Fruit fly (Drosophila melanogaster) whole organism, embryonic: Measurements from ENCODE around the gene Elp3.
A peak's percentile ranks its signal among the peaks of the same experiment; 100 is the strongest.

ENCODE experiments used
- ATbp ChIP-seq: fragments of 200-800 bp; sonication (Bioruptor generic); optimal IDR thresholded peaks from 2 replicates; lab custom pipeline; 2017; ENCODE audit warnings: missing biosample characterization, mild to moderate bottlenecking, missing genetic modification characterization, missing genetic modification reagents
- BEAF-32 ChIP-seq: fragments of 200-800 bp; sonication (Bioruptor generic); optimal IDR thresholded peaks from 3 replicates; lab custom pipeline; 2017; ENCODE audit warnings: missing biosample characterization, missing genetic modification characterization, mild to moderate bottlenecking, moderate library complexity, missing genetic modification reagents
- CG10431 ChIP-seq: fragments of 200-800 bp; sonication (Bioruptor generic); optimal IDR thresholded peaks from 3 replicates; lab custom pipeline; 2018; ENCODE audit warnings: missing biosample characterization, mild to moderate bottlenecking, missing genetic modification characterization
- CG10979 ChIP-seq: fragments of 200-800 bp; sonication (Bioruptor generic); optimal IDR thresholded peaks from 2 replicates; lab custom pipeline; 2018; ENCODE audit warnings: missing biosample characterization, mild to moderate bottlenecking, missing genetic modification characterization, moderate library complexity
- CG11723 ChIP-seq: fragments of 200-800 bp; sonication (Bioruptor generic); optimal IDR thresholded peaks from 2 replicates; lab custom pipeline; 2017; ENCODE audit warnings: missing biosample characterization, mild to moderate bottlenecking, missing genetic modification characterization
- CG12236 ChIP-seq: fragments of 200-800 bp; sonication (Bioruptor generic); optimal IDR thresholded peaks from 2 replicates; lab custom pipeline; 2016; ENCODE audit warnings: missing biosample characterization, missing genetic modification characterization
- CG12659 ChIP-seq: fragments of 200-800 bp; sonication (Bioruptor generic); optimal IDR thresholded peaks from 3 replicates; lab custom pipeline; 2017; ENCODE audit warnings: mild to moderate bottlenecking, missing biosample characterization, missing genetic modification reagents, missing genetic modification characterization
- CG14441 ChIP-seq: fragments of 200-800 bp; sonication (Bioruptor generic); IDR thresholded peaks from 2 replicates; pipeline ENCODE4 v1.3.6; 2022; ENCODE audit warnings: missing biosample characterization, missing genetic modification characterization
- CG1602 ChIP-seq: fragments of 200-800 bp; sonication (Bioruptor generic); optimal IDR thresholded peaks from 3 replicates; lab custom pipeline; 2016; ENCODE audit warnings: missing biosample characterization, missing genetic modification characterization
- CG2129 ChIP-seq: fragments of 200-800 bp; sonication (Bioruptor generic); IDR thresholded peaks from 2 replicates; pipeline ENCODE4 v1.3.6; 2022; ENCODE audit warnings: missing biosample characterization, missing genetic modification characterization; ENCODE audit not compliant: partially characterized antibody
- CG2712 ChIP-seq: fragments of 200-800 bp; optimal IDR thresholded peaks from 3 replicates; lab custom pipeline; 2019; ENCODE audit warnings: missing biosample characterization, mild to moderate bottlenecking, missing genetic modification characterization, moderate library complexity
- CG2875 ChIP-seq: fragments of 200-800 bp; sonication (Bioruptor generic); optimal IDR thresholded peaks from 2 replicates; lab custom pipeline; 2017; ENCODE audit warnings: missing biosample characterization, mild to moderate bottlenecking, missing genetic modification characterization, missing genetic modification reagents
- CG4854 ChIP-seq: fragments of 200-800 bp; sonication (Bioruptor generic); optimal IDR thresholded peaks from 2 replicates; lab custom pipeline; 2016; ENCODE audit warnings: missing biosample characterization, missing genetic modification characterization, inconsistent platforms
- CG6175 ChIP-seq: fragments of 200-800 bp; sonication (Bioruptor generic); IDR thresholded peaks from 3 replicates; pipeline ENCODE4 v1.3.6; 2022; ENCODE audit warnings: missing biosample characterization, missing genetic modification characterization
- CG7556 ChIP-seq: fragments of 200-800 bp; sonication (Bioruptor generic); optimal IDR thresholded peaks from 2 replicates; lab custom pipeline; 2017; ENCODE audit warnings: missing biosample characterization, mild to moderate bottlenecking, missing genetic modification characterization
- CG7786 ChIP-seq: fragments of 200-800 bp; sonication (Bioruptor generic); optimal IDR thresholded peaks from 2 replicates; lab custom pipeline; 2016; ENCODE audit warnings: missing biosample characterization, missing genetic modification characterization
- CG9609 ChIP-seq: fragments of 200-800 bp; sonication (Bioruptor generic); optimal IDR thresholded peaks from 3 replicates; lab custom pipeline; 2016; ENCODE audit warnings: missing biosample characterization, missing genetic modification characterization
- Camta ChIP-seq: fragments of 200-800 bp; sonication (Bioruptor generic); optimal IDR thresholded peaks from 2 replicates; lab custom pipeline; 2016; ENCODE audit warnings: missing biosample characterization, missing genetic modification characterization
- CkIIα-i1 ChIP-seq: fragments of 200-800 bp; sonication (Bioruptor generic); IDR thresholded peaks from 2 replicates; pipeline ENCODE4 v1.3.6; 2022; ENCODE audit warnings: missing biosample characterization, missing genetic modification characterization
- Drgx ChIP-seq: fragments of 200-800 bp; sonication (Bioruptor generic); IDR thresholded peaks from 2 replicates; pipeline ENCODE4 v1.3.6; 2022; ENCODE audit warnings: missing biosample characterization, missing genetic modification characterization
- H15 ChIP-seq: fragments of 200-800 bp; sonication (Bioruptor generic); IDR thresholded peaks from 3 replicates; pipeline ENCODE4 v1.3.6; 2022; ENCODE audit warnings: missing biosample characterization, missing genetic modification characterization
- Hmr ChIP-seq: fragments of 200-800 bp; sonication (Bioruptor generic); optimal IDR thresholded peaks from 3 replicates; lab custom pipeline; 2017; ENCODE audit warnings: mild to moderate bottlenecking, missing biosample characterization, missing genetic modification reagents, missing genetic modification characterization
- Hmx ChIP-seq: fragments of 200-800 bp; sonication (Bioruptor generic); optimal IDR thresholded peaks from 2 replicates; lab custom pipeline; 2016; ENCODE audit warnings: missing biosample characterization, missing genetic modification characterization
- Hr3 ChIP-seq: fragments of 200-800 bp; sonication (Bioruptor generic); optimal IDR thresholded peaks from 3 replicates; lab custom pipeline; 2016; ENCODE audit warnings: missing biosample characterization, missing genetic modification characterization
- Lhr ChIP-seq: fragments of 200-800 bp; sonication (Bioruptor generic); optimal IDR thresholded peaks from 3 replicates; lab custom pipeline; 2017; ENCODE audit warnings: mild to moderate bottlenecking, missing biosample characterization, missing genetic modification reagents, missing genetic modification characterization
- MTF-1 ChIP-seq: fragments of 200-800 bp; sonication (Bioruptor generic); optimal IDR thresholded peaks from 2 replicates; lab custom pipeline; 2018; ENCODE audit warnings: missing biosample characterization, mild to moderate bottlenecking, missing genetic modification characterization, borderline replicate concordance
- Max ChIP-seq: fragments of 200-800 bp; sonication (Bioruptor generic); optimal IDR thresholded peaks from 2 replicates; lab custom pipeline; 2016; ENCODE audit warnings: missing biosample characterization, mild to moderate bottlenecking, missing genetic modification characterization
- Med ChIP-seq: fragments of 200-800 bp; sonication (Bioruptor generic); peaks from one replicate; lab custom pipeline; 2016; ENCODE audit warnings: missing biosample characterization, missing genetic modification characterization, mild to moderate bottlenecking, inconsistent platforms, moderate library complexity
- Nf-YC ChIP-seq: fragments of 200-800 bp; optimal IDR thresholded peaks from 3 replicates; lab custom pipeline; 2019; ENCODE audit warnings: missing biosample characterization, mild to moderate bottlenecking, missing genetic modification characterization, moderate library complexity
- ac ChIP-seq: fragments of 200-800 bp; sonication (Bioruptor generic); optimal IDR thresholded peaks from 3 replicates; lab custom pipeline; 2017; ENCODE audit warnings: missing biosample characterization, mild to moderate bottlenecking, missing genetic modification characterization
- amos ChIP-seq: fragments of 200-800 bp; sonication (Bioruptor generic); IDR thresholded peaks from 2 replicates; pipeline ENCODE4 v1.3.6; 2022; ENCODE audit warnings: missing biosample characterization, missing genetic modification characterization; ENCODE audit not compliant: partially characterized antibody
- ase ChIP-seq: fragments of 200-800 bp; sonication (Bioruptor generic); IDR thresholded peaks from 3 replicates; pipeline ENCODE4 v1.3.6; 2022; ENCODE audit warnings: missing biosample characterization, missing genetic modification characterization
- ato ChIP-seq: fragments of 200-800 bp; sonication (Bioruptor generic); IDR thresholded peaks from 2 replicates; pipeline ENCODE4 v1.3.6; 2022; ENCODE audit warnings: missing biosample characterization, missing genetic modification characterization; ENCODE audit not compliant: partially characterized antibody
- bowl ChIP-seq: fragments of 200-800 bp; sonication (Bioruptor generic); IDR thresholded peaks from 2 replicates; pipeline ENCODE4 v1.3.6; 2022; ENCODE audit warnings: missing biosample characterization, missing genetic modification characterization
- cato ChIP-seq: fragments of 200-800 bp; sonication (Bioruptor generic); optimal IDR thresholded peaks from 2 replicates; lab custom pipeline; 2016; ENCODE audit warnings: missing biosample characterization, missing genetic modification characterization, borderline replicate concordance
- cg ChIP-seq: fragments of 200-800 bp; sonication (Bioruptor generic); optimal IDR thresholded peaks from 3 replicates; lab custom pipeline; 2019; ENCODE audit warnings: missing biosample characterization, mild to moderate bottlenecking, missing genetic modification characterization, moderate library complexity
- corto ChIP-seq: fragments of 200-800 bp; sonication (Bioruptor generic); optimal IDR thresholded peaks from 2 replicates; lab custom pipeline; 2016; ENCODE audit warnings: missing biosample characterization, mild to moderate bottlenecking, missing genetic modification characterization, moderate library complexity
- gsb-n ChIP-seq: fragments of 200-800 bp; sonication (Bioruptor generic); optimal IDR thresholded peaks from 3 replicates; lab custom pipeline; 2018; ENCODE audit warnings: missing biosample characterization, mild to moderate bottlenecking, missing genetic modification characterization
- gt ChIP-seq: fragments of 200-800 bp; sonication (Bioruptor generic); IDR thresholded peaks from 2 replicates; pipeline ENCODE4 v1.3.6; 2022; ENCODE audit warnings: missing biosample characterization, missing genetic modification characterization
- insv ChIP-seq, 2 experiments: fragments of 200-800 bp; sonication (Bioruptor generic); optimal IDR thresholded peaks; 3 replicates each; lab custom pipeline; 2016 to 2018; ENCODE audit warnings: missing biosample characterization in 2 of 2, missing genetic modification characterization in 2 of 2
- kah ChIP-seq: fragments of 200-800 bp; sonication (Bioruptor generic); optimal IDR thresholded peaks from 2 replicates; lab custom pipeline; 2018; ENCODE audit warnings: missing biosample characterization, mild to moderate bottlenecking, missing genetic modification characterization
- ken ChIP-seq: fragments of 200-800 bp; sonication (Bioruptor generic); IDR thresholded peaks from 3 replicates; pipeline ENCODE4 v1.3.6; 2022; ENCODE audit warnings: missing biosample characterization, missing genetic modification characterization
- mam ChIP-seq: fragments of 200-800 bp; sonication (Bioruptor generic); optimal IDR thresholded peaks from 3 replicates; lab custom pipeline; 2016; ENCODE audit warnings: missing biosample characterization, missing genetic modification characterization
- otp ChIP-seq: fragments of 200-800 bp; sonication (Bioruptor generic); IDR thresholded peaks from 3 replicates; pipeline ENCODE4, ENCODE4 v1.3.6; 2022; ENCODE audit warnings: missing biosample characterization, missing genetic modification characterization
- pzg ChIP-seq: fragments of 200-800 bp; sonication (Bioruptor generic); optimal IDR thresholded peaks from 3 replicates; lab custom pipeline; 2018; ENCODE audit warnings: missing biosample characterization, mild to moderate bottlenecking, missing genetic modification characterization, moderate library complexity
- run ChIP-seq: fragments of 200-800 bp; sonication (Bioruptor generic); optimal IDR thresholded peaks from 3 replicates; lab custom pipeline; 2018; ENCODE audit warnings: missing biosample characterization, mild to moderate bottlenecking, missing genetic modification characterization
- sc ChIP-seq, 3 experiments: fragments of >200 bp in 2 of 3; fragments of 200-800 bp in 1 of 3; sonication (Bioruptor generic) in 1 of 3; optimal IDR thresholded peaks; 2 replicates in 2 of 3; 3 replicates in 1 of 3; lab custom pipeline; 2017; ENCODE audit warnings: mild to moderate bottlenecking in 1 of 3, missing biosample characterization in 1 of 3, missing genetic modification characterization in 1 of 3, missing genetic modification reagents in 1 of 3
- shn ChIP-seq: fragments of 200-800 bp; sonication (Bioruptor generic); optimal IDR thresholded peaks from 3 replicates; lab custom pipeline; 2016; ENCODE audit warnings: missing biosample characterization, missing genetic modification characterization
- sisA ChIP-seq: fragments of 200-800 bp; sonication (Bioruptor generic); IDR thresholded peaks from 2 replicates; pipeline ENCODE4 v1.3.6; 2022; ENCODE audit warnings: missing biosample characterization, missing genetic modification characterization
- tx ChIP-seq: fragments of 200-800 bp; sonication (Bioruptor generic); optimal IDR thresholded peaks from 2 replicates; lab custom pipeline; 2016; ENCODE audit warnings: missing biosample characterization, missing genetic modification characterization
- yki ChIP-seq: fragments of >200 bp; optimal IDR thresholded peaks from 3 replicates; lab custom pipeline; 2018

The Elp3 gene

dm6 chr2L:4456539-4456994, 12.0 kb downstream of the Elp3 start, which contains the start of gene Gs1l (continued):
- TF ChIP-seq Drgx (GFP tag; lab: Robert Waterston, UW) (peak; percentile 54), Nf-YC (tag; lab: Kevin White, UChicago) (peak; percentile 22), run (no peak), BEAF-32 (GFP tag; lab: Kevin White, UChicago) (no peak), ato (GFP tag; lab: Robert Waterston, UW) (no peak), Hr3 (GFP tag; lab: Kevin White, UChicago) (no peak), CkIIα-i1 (GFP tag; lab: Robert Waterston, UW) (no peak), sc (optimal IDR thresholded peaks at IDR 0.05; lab: Kevin White, UChicago) (no peak), sc (GFP tag; optimal IDR thresholded peaks at IDR 0.05; lab: Kevin White, UChicago) (no peak), ac (no peak), Lhr (GFP tag; lab: Kevin White, UChicago) (no peak), CG10979 (tag; lab: Kevin White, UChicago) (peak; percentile 11), CG6175 (GFP tag; lab: Robert Waterston, UW) (no peak), kah (GFP tag; lab: Kevin White, UChicago) (no peak), otp (GFP tag; lab: Robert Waterston, UW) (no peak), bowl (GFP tag; lab: Robert Waterston, UW) (no peak), CG9609 (GFP tag; lab: Kevin White, UChicago) (no peak), yki (no peak), amos (no peak), CG2712 (tag; lab: Kevin White, UChicago) (peak; percentile 34), CG2875 (GFP tag; lab: Kevin White, UChicago) (no peak), CG7556 (no peak), Max (GFP tag; lab: Kevin White, UChicago) (no peak), CG11723 (GFP tag; lab: Kevin White, UChicago) (no peak), CG12659 (GFP tag; lab: Kevin White, UChicago) (peak; percentile 40), gsb-n (tag; lab: Kevin White, UChicago) (no peak), shn (GFP tag; lab: Kevin White, UChicago) (no peak), Hmr (GFP tag; lab: Kevin White, UChicago) (no peak), CG12236 (no peak), mam (GFP tag; lab: Kevin White, UChicago) (no peak), CG1602 (no peak), cg (GFP tag; lab: Kevin White, UChicago) (no peak), ase (GFP tag; lab: Robert Waterston, UW) (no peak), CG2129 (no peak), pzg (GFP tag; lab: Kevin White, UChicago) (peak; percentile 55), gt (GFP tag; lab: Robert Waterston, UW) (no peak), Camta (no peak), MTF-1 (GFP tag; lab: Kevin White, UChicago) (no peak), CG10431 (GFP tag; lab: Kevin White, UChicago) (no peak), ATbp (GFP tag; lab: Kevin White, UChicago) (no peak), CG14441 (no peak), Med (GFP tag; lab: Kevin White, UChicago) (peak; percentile 82), CG7786 (GFP tag; lab: Kevin White, UChicago) (no peak), cato (GFP tag; lab: Kevin White, UChicago) (no peak), sisA (GFP tag; lab: Robert Waterston, UW) (no peak), corto (GFP tag; lab: Kevin White, UChicago) (no peak), insv (GFP tag; optimal IDR thresholded peaks at IDR 0.05; lab: Kevin White, UChicago) (no peak), ken (GFP tag; lab: Robert Waterston, UW) (0 out of 3 replicates have a peak, but pooled peaks have one; percentile 9), tx (GFP tag; lab: Kevin White, UChicago) (no peak), H15 (GFP tag; lab: Robert Waterston, UW) (no peak), CG4854 (GFP tag; lab: Kevin White, UChicago) (no peak), Hmx (GFP tag; lab: Kevin White, UChicago) (no peak)
